Worm (Caenorhabditis elegans) whole organism, L2 larva: ENCODE measurements around the gene irld-39.

Source experiments
- fos-1 ChIP-seq: fragments of 150-350 bp; optimal IDR thresholded peaks from 2 replicates; lab custom pipeline; 2014; ENCODE audit warnings: missing biosample characterization, missing genetic modification characterization
- lin-11 ChIP-seq: fragments of 150-350 bp; sonication (generic microtip); optimal IDR thresholded peaks from 2 replicates; lab custom pipeline; 2014; ENCODE audit warnings: missing biosample characterization, missing genetic modification characterization, inconsistent platforms, mixed read lengths
- nhr-12 ChIP-seq: fragments of 150-350 bp; optimal IDR thresholded peaks from 2 replicates; lab custom pipeline; 2014; ENCODE audit warnings: missing biosample characterization, missing genetic modification characterization
- nhr-237 ChIP-seq: fragments of 150-350 bp; optimal IDR thresholded peaks from 2 replicates; lab custom pipeline; 2014; ENCODE audit warnings: missing biosample characterization, missing genetic modification characterization
- nhr-25 ChIP-seq: fragments of 150-350 bp; sonication (generic microtip); optimal IDR thresholded peaks from 3 replicates; lab custom pipeline; 2014; ENCODE audit warnings: missing biosample characterization, missing genetic modification characterization

DNA sequence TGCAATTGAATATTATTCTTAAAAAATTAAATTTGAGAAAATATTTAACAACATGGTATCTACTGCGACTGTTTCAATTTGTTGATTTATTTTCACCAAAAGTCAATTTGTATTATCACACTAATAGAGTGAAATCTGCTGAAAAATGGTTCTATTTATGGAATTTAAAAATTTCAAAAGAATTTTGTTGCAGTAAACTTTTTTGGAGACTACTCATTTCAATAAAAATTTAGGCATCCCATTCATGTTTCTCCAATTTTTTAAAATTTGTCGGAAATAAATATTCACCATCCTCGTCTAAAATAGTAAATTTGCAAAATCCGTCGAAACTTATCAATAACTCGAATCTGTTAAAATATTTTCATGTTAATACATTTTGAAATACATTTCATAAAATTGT, 46.9 kb upstream of the irld-39 start:
- TF ChIP-seq fos-1 (tag; lab: Kevin White, UChicago) (no peak), nhr-12 (tag; lab: Kevin White, UChicago) (no peak), nhr-237 (tag; lab: Kevin White, UChicago) (no peak), nhr-25 (no peak), lin-11 (tag; lab: Kevin White, UChicago) (no peak)
